Worm (Caenorhabditis elegans) whole organism, L2 larva: Measurements from ENCODE around the gene Y55F3BL.6.

Experiments
- alr-1 ChIP-seq: fragments of 150-350 bp; optimal IDR thresholded peaks from 2 replicates; lab custom pipeline; 2014; ENCODE audit warnings: missing biosample characterization, missing genetic modification characterization
- ceh-82 ChIP-seq: fragments of 150-350 bp; optimal IDR thresholded peaks from 2 replicates; lab custom pipeline; 2014; ENCODE audit warnings: missing biosample characterization, missing genetic modification characterization
- elt-3 ChIP-seq: sonication (generic microtip); optimal IDR thresholded peaks from 2 replicates; lab custom pipeline; 2017; ENCODE audit warnings: missing biosample characterization, missing genetic modification characterization
- fos-1 ChIP-seq: fragments of 150-350 bp; optimal IDR thresholded peaks from 2 replicates; lab custom pipeline; 2014; ENCODE audit warnings: missing biosample characterization, missing genetic modification characterization
- lsy-2 ChIP-seq, 2 experiments: fragments of 150-350 bp in 1 of 2; sonication (generic microtip) in 1 of 2; optimal IDR thresholded peaks; 2 replicates each; lab custom pipeline; 2014 to 2017; ENCODE audit warnings: missing biosample characterization in 2 of 2, missing genetic modification characterization in 2 of 2
- nhr-10 ChIP-seq: sonication (generic microtip); optimal IDR thresholded peaks from 2 replicates; lab custom pipeline; 2017; ENCODE audit warnings: missing biosample characterization, missing genetic modification characterization
- nhr-11 ChIP-seq: fragments of 150-350 bp; optimal IDR thresholded peaks from 2 replicates; lab custom pipeline; 2014; ENCODE audit warnings: missing biosample characterization, missing genetic modification characterization
- nhr-23 ChIP-seq: fragments of 150-350 bp; optimal IDR thresholded peaks from 2 replicates; lab custom pipeline; 2014; ENCODE audit warnings: missing biosample characterization, missing genetic modification reagents, missing genetic modification characterization
- nhr-25 ChIP-seq: fragments of 150-350 bp; sonication (generic microtip); optimal IDR thresholded peaks from 3 replicates; lab custom pipeline; 2014; ENCODE audit warnings: missing biosample characterization, missing genetic modification characterization
- peb-1 ChIP-seq: fragments of 150-350 bp; optimal IDR thresholded peaks from 2 replicates; lab custom pipeline; 2014; ENCODE audit warnings: missing biosample characterization, missing genetic modification characterization
- ztf-4 ChIP-seq: fragments of 150-350 bp; optimal IDR thresholded peaks from 2 replicates; lab custom pipeline; 2014; ENCODE audit warnings: missing biosample characterization, missing genetic modification characterization

DNA sequence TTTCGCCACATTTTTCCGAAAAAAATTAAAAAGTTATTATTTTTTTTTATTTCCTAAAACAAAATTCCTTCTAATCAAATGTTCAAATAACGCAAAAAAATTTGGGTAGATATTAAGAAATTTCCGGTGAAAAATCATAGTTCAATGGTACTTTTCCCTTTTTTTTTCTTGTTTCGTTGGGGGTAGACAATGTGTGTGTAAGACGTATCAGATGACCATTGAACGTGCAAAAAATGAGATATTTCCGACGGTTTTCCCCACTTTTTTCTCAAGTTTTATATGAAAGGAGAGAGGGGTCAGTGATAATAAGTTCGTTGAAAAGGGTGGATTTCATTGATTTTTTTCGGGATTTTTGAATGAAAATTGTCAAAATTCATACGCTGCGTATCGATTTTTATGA, 19.3 kb upstream of the Y55F3BL.6 start:
- TF ChIP-seq ceh-82 (tag; lab: Kevin White, UChicago) (no peak), nhr-25 (tag; lab: Kevin White, UChicago) (no peak), lsy-2 (tag; optimal IDR thresholded peaks at IDR 0.05; lab: Kevin White, UChicago) (no peak), fos-1 (tag; lab: Kevin White, UChicago) (no peak), nhr-11 (no peak), nhr-10 (tag; lab: Kevin White, UChicago) (no peak), peb-1 (tag; lab: Kevin White, UChicago) (no peak), elt-3 (tag; lab: Kevin White, UChicago) (no peak), nhr-23 (tag; lab: Kevin White, UChicago) (no peak), alr-1 (tag; lab: Kevin White, UChicago) (no peak), ztf-4 (tag; lab: Kevin White, UChicago) (no peak)
